Fruit fly (Drosophila melanogaster) whole organism, wandering third instar larva: ENCODE results near the gene Drsl1.

Experiments used
- Abd-B ChIP-seq: fragments of >200 bp; optimal IDR thresholded peaks from 2 replicates; lab custom pipeline; 2017; ENCODE audit warnings: missing biosample characterization, missing genetic modification characterization
- CG32264 ChIP-seq: fragments of 200-800 bp; sonication (Bioruptor generic); optimal IDR thresholded peaks from 2 replicates; lab custom pipeline; 2016; ENCODE audit warnings: missing biosample characterization, missing genetic modification characterization
- CG9705 ChIP-seq: fragments of 200-800 bp; sonication (Bioruptor generic); optimal IDR thresholded peaks from 2 replicates; lab custom pipeline; 2018; ENCODE audit warnings: missing biosample characterization, mild to moderate bottlenecking, missing genetic modification characterization
- CrebA ChIP-seq: fragments of 200-800 bp; sonication (Bioruptor generic); optimal IDR thresholded peaks from 2 replicates; lab custom pipeline; 2016; ENCODE audit warnings: missing biosample characterization, mild to moderate bottlenecking, missing genetic modification characterization, borderline replicate concordance
- Dfd ChIP-seq: fragments of >200 bp; optimal IDR thresholded peaks from 2 replicates; lab custom pipeline; 2017; ENCODE audit warnings: missing biosample characterization, missing genetic modification characterization
- Dif ChIP-seq: fragments of 200-275, 200-300 bp; sonication (Bioruptor generic); optimal IDR thresholded peaks from 2 replicates; lab custom pipeline; 2018; ENCODE audit warnings: missing biosample characterization, missing genetic modification characterization; ENCODE audit not compliant: partially characterized antibody
- GATAd ChIP-seq: sonication (Bioruptor generic); optimal IDR thresholded peaks from 2 replicates; lab custom pipeline; 2016; ENCODE audit warnings: missing biosample characterization, missing genetic modification characterization
- HLH106 ChIP-seq: fragments of 200-800 bp; optimal IDR thresholded peaks from 3 replicates; lab custom pipeline; 2019; ENCODE audit warnings: missing biosample characterization, mild to moderate bottlenecking, missing genetic modification characterization, moderate library complexity
- Hnf4 ChIP-seq: fragments of 200-800 bp; sonication (Bioruptor generic); optimal IDR thresholded peaks from 2 replicates; lab custom pipeline; 2016; ENCODE audit warnings: missing biosample characterization, mild to moderate bottlenecking, missing genetic modification characterization
- Hr78 ChIP-seq: fragments of >200 bp; optimal IDR thresholded peaks from 2 replicates; lab custom pipeline; 2017; ENCODE audit warnings: missing biosample characterization, missing genetic modification characterization
- Hr83 ChIP-seq: fragments of 200-300 bp; sonication (Bioruptor generic); optimal IDR thresholded peaks from 2 replicates; lab custom pipeline; 2016; ENCODE audit warnings: missing biosample characterization, mild to moderate bottlenecking, missing genetic modification characterization, moderate library complexity; ENCODE audit not compliant: poor library complexity, severe bottlenecking
- Jra ChIP-seq: sonication (Bioruptor generic); optimal IDR thresholded peaks from 2 replicates; lab custom pipeline; 2016; ENCODE audit warnings: missing biosample characterization, missing genetic modification characterization
- Mio ChIP-seq: sonication (Bioruptor generic); optimal IDR thresholded peaks from 2 replicates; lab custom pipeline; 2016; ENCODE audit warnings: missing biosample characterization, missing genetic modification characterization
- Myc ChIP-seq: fragments of >200 bp; optimal IDR thresholded peaks from 2 replicates; lab custom pipeline; 2017
- N ChIP-seq: fragments of >200 bp; optimal IDR thresholded peaks from 2 replicates; lab custom pipeline; 2018; ENCODE audit warnings: missing biosample characterization, missing external identifiers, missing genetic modification characterization
- OdsH ChIP-seq: fragments of 200-800 bp; sonication (Bioruptor generic); optimal IDR thresholded peaks from 2 replicates; lab custom pipeline; 2016; ENCODE audit warnings: missing biosample characterization, mild to moderate bottlenecking, missing genetic modification characterization
- Rel ChIP-seq, 2 experiments: fragments of 200-800 bp; sonication (Bioruptor generic) in 1 of 2; optimal IDR thresholded peaks; 2 replicates in 1 of 2; 3 replicates in 1 of 2; lab custom pipeline; 2016 to 2019; ENCODE audit warnings: mild to moderate bottlenecking in 2 of 2, missing biosample characterization in 2 of 2, missing genetic modification characterization in 2 of 2, moderate library complexity in 1 of 2
- Sp1 ChIP-seq: fragments of 200-800 bp; sonication (Bioruptor generic); optimal IDR thresholded peaks from 3 replicates; lab custom pipeline; 2019; ENCODE audit warnings: missing biosample characterization, mild to moderate bottlenecking, missing genetic modification characterization, moderate library complexity
- Vsx2 ChIP-seq: fragments of 200-300, 225-300 bp; sonication (Bioruptor generic); optimal IDR thresholded peaks from 2 replicates; lab custom pipeline; 2018; ENCODE audit warnings: missing biosample characterization, missing genetic modification characterization; ENCODE audit not compliant: partially characterized antibody
- br ChIP-seq: fragments of 200-800 bp; sonication (Bioruptor generic); optimal IDR thresholded peaks from 2 replicates; lab custom pipeline; 2016; ENCODE audit warnings: missing biosample characterization, missing genetic modification characterization
- brk ChIP-seq: fragments of 200-800 bp; sonication (Bioruptor generic); optimal IDR thresholded peaks from 2 replicates; lab custom pipeline; 2016; ENCODE audit warnings: missing biosample characterization, mild to moderate bottlenecking, missing genetic modification characterization
- dl ChIP-seq, 2 experiments: fragments of 175-275, 200-275 bp in 1 of 2; fragments of 200-275 bp in 1 of 2; sonication (Bioruptor generic); optimal IDR thresholded peaks; lab custom pipeline; 2018; ENCODE audit warnings: mild to moderate bottlenecking in 2 of 2, missing biosample characterization in 2 of 2, missing genetic modification characterization in 2 of 2, moderate library complexity in 2 of 2; ENCODE audit not compliant: partially characterized antibody in 2 of 2, insufficient read depth in 1 of 2
- dmrt93B ChIP-seq: fragments of 200-800 bp; sonication (Bioruptor generic); optimal IDR thresholded peaks from 2 replicates; lab custom pipeline; 2018; ENCODE audit warnings: missing biosample characterization, mild to moderate bottlenecking, missing genetic modification characterization
- dsf ChIP-seq: sonication (Bioruptor generic); optimal IDR thresholded peaks from 2 replicates; lab custom pipeline; 2016; ENCODE audit warnings: missing biosample characterization, missing genetic modification characterization, borderline replicate concordance
- ey ChIP-seq: fragments of 200-800 bp; sonication (Bioruptor generic); optimal IDR thresholded peaks from 2 replicates; lab custom pipeline; 2016; ENCODE audit warnings: missing biosample characterization, missing genetic modification characterization
- foxo ChIP-seq, 2 experiments: fragments of 200-800 bp; sonication (Bioruptor generic); optimal IDR thresholded peaks; 2 replicates in 1 of 2; 3 replicates in 1 of 2; lab custom pipeline; 2016 to 2017; ENCODE audit warnings: missing biosample characterization in 2 of 2, missing genetic modification characterization in 2 of 2
- fru ChIP-seq: fragments of 200-800 bp; sonication (Bioruptor generic); optimal IDR thresholded peaks from 3 replicates; lab custom pipeline; 2016; ENCODE audit warnings: missing biosample characterization, mild to moderate bottlenecking, missing genetic modification characterization
- h ChIP-seq: fragments of 200-800 bp; sonication (Bioruptor generic); optimal IDR thresholded peaks from 3 replicates; lab custom pipeline; 2016; ENCODE audit warnings: missing biosample characterization, mild to moderate bottlenecking, missing genetic modification characterization
- jim ChIP-seq: fragments of 175-275, 200-325 bp; sonication (Bioruptor generic); optimal IDR thresholded peaks from 2 replicates; lab custom pipeline; 2016; ENCODE audit warnings: missing biosample characterization, mild to moderate bottlenecking, missing genetic modification characterization
- lola ChIP-seq: fragments of >200 bp; optimal IDR thresholded peaks from 2 replicates; lab custom pipeline; 2017; ENCODE audit warnings: missing biosample characterization, missing genetic modification characterization
- pan ChIP-seq: fragments of >200 bp; optimal IDR thresholded peaks from 2 replicates; lab custom pipeline; 2017
- psq ChIP-seq: fragments of 200-800 bp; sonication (Bioruptor generic); optimal IDR thresholded peaks from 3 replicates; lab custom pipeline; 2017; ENCODE audit warnings: missing biosample characterization, mild to moderate bottlenecking, missing genetic modification characterization, moderate library complexity
- rgr ChIP-seq: fragments of 200-800 bp; sonication (Bioruptor generic); optimal IDR thresholded peaks from 3 replicates; lab custom pipeline; 2016; ENCODE audit warnings: missing biosample characterization, mild to moderate bottlenecking, missing genetic modification characterization
- sage ChIP-seq: fragments of 200-800 bp; sonication (Bioruptor generic); optimal IDR thresholded peaks from 2 replicates; lab custom pipeline; 2016; ENCODE audit warnings: missing biosample characterization, mild to moderate bottlenecking, missing genetic modification characterization
- sv ChIP-seq: fragments of 200-800 bp; sonication (Bioruptor generic); optimal IDR thresholded peaks from 3 replicates; lab custom pipeline; 2016; ENCODE audit warnings: missing biosample characterization, missing genetic modification characterization
- tai ChIP-seq: sonication (Bioruptor generic); optimal IDR thresholded peaks from 2 replicates; lab custom pipeline; 2016; ENCODE audit warnings: missing biosample characterization, missing genetic modification characterization
- usp ChIP-seq: fragments of >200 bp; optimal IDR thresholded peaks from 2 replicates; lab custom pipeline; 2017; ENCODE audit warnings: missing biosample characterization, missing genetic modification characterization
- woc ChIP-seq: sonication (Bioruptor generic); optimal IDR thresholded peaks from 2 replicates; lab custom pipeline; 2016; ENCODE audit warnings: missing biosample characterization, mild to moderate bottlenecking, missing genetic modification characterization

Gene Drsl1

DNA sequence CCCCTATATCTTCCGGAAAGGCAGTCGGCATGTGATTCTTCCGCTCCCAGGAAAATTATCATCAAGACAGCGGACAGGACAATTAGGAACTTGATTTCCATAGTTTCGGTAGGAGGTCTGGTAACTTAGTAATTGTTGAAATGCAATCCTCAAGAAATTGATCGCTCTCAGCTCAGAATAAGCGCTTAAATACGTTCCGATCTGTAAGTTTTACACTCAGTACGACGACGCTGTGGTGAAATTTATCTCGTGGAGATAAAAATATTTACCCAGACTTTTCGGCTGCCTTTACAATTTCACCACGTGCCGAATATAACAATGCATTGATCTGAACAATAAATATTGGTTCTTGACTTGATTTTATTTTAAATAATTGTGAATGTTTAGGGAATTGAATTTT, at the start of gene Drsl1:
TSS of gene Drsl1 (minus strand) at position 101 of the 400 bp plus-strand sequence.
- TF ChIP-seq Dfd (GFP tag; lab: Kevin White, UChicago) (no peak), fru (GFP tag; lab: Kevin White, UChicago) (no peak), pan (no peak)

DNA sequence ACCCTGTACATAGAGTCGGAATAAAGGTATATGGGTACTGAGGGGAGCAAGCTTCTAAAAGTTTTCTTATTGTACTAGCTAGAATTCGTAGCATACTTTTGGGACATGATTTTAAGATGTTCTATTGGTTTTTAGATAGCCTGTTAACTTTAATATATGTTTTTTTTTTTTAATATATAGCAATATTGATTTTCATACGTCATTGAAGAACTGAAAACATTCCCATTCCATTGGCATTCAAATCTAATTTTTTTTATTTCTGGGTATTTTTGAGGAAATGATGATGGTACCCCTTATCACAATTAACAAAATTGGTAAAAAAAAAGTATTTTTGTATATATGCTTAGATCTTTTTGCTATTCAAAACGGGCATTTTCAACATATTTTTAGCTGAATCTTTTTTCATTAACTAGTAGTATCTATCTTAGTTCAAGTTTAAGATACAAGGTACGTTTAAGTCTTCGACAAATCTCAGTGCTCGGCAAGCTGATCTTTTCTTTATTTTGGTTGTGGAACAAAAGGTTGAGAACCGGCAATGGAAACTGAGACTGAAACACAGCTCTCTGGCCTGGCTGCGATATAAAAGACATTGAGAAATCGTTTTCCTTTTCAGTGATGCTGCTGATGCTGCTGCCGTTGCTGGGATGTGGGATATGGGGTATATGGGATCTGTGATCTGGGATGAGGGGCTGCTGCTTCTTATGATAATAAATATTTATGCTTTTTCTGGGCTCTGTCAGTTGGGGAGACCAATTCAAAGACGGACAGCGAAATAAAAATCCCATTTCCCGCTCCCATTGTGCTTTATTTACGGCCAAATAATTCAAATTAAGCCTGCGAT, 49.2 kb upstream of the Drsl1 start:
- TF ChIP-seq Sp1 (peak; percentile 57), HLH106 (tag; lab: Kevin White, UChicago) (peak; percentile 54), usp (GFP tag; lab: Kevin White, UChicago) (no peak), dl (GFP tag; optimal IDR thresholded peaks at IDR 0.05; lab: Kevin White, UChicago; ENCODE audit: insufficient read depth in 1 of 2, partially characterized antibody in 2 of 2) (no peak), Hr78 (no peak), sage (GFP tag; lab: Kevin White, UChicago) (no peak), GATAd (GFP tag; lab: Kevin White, UChicago) (no peak), fru (GFP tag; lab: Kevin White, UChicago) (peak; percentile 13), foxo (GFP tag; optimal IDR thresholded peaks at IDR 0.05; lab: Kevin White, UChicago) (peak in 1 of 2 experiments; percentile 60), Dif (GFP tag; lab: Kevin White, UChicago) (no peak), CG32264 (no peak), CrebA (no peak), jim (GFP tag; lab: Kevin White, UChicago) (no peak), brk (GFP tag; lab: Kevin White, UChicago) (no peak), br (GFP tag; lab: Kevin White, UChicago) (no peak), N (no peak), rgr (GFP tag; lab: Kevin White, UChicago) (peak; percentile 52), Vsx2 (GFP tag; lab: Kevin White, UChicago) (no peak), Dfd (GFP tag; lab: Kevin White, UChicago) (no peak), Myc (lab: Kevin White, UChicago) (no peak), Jra (GFP tag; lab: Kevin White, UChicago) (no peak), tai (GFP tag; lab: Kevin White, UChicago) (no peak), Rel (GFP tag; optimal IDR thresholded peaks at IDR 0.05; lab: Kevin White, UChicago) (no peak), Rel (tag; optimal IDR thresholded peaks at IDR 0.05; lab: Kevin White, UChicago) (no peak), psq (GFP tag; lab: Kevin White, UChicago) (peak; percentile 44), Hnf4 (no peak), dmrt93B (GFP tag; lab: Kevin White, UChicago) (peak; percentile 41), dsf (GFP tag; lab: Kevin White, UChicago) (no peak), Hr83 (GFP tag; lab: Kevin White, UChicago) (peak; percentile 42), h (GFP tag; lab: Kevin White, UChicago) (peak; percentile 41), OdsH (peak; percentile 64), lola (GFP tag; lab: Kevin White, UChicago) (no peak), ey (GFP tag; lab: Kevin White, UChicago) (peak; percentile 19), CG9705 (GFP tag; lab: Kevin White, UChicago) (no peak), Mio (GFP tag; lab: Kevin White, UChicago) (no peak), sv (GFP tag; lab: Kevin White, UChicago) (no peak), pan (peak; percentile 63), woc (GFP tag; lab: Kevin White, UChicago) (peak; percentile 68), Abd-B (GFP tag; lab: Kevin White, UChicago) (no peak)
